Comparison of ENCODE assay signal across 1 fruit fly cellular context in the genomic region with DNA sequence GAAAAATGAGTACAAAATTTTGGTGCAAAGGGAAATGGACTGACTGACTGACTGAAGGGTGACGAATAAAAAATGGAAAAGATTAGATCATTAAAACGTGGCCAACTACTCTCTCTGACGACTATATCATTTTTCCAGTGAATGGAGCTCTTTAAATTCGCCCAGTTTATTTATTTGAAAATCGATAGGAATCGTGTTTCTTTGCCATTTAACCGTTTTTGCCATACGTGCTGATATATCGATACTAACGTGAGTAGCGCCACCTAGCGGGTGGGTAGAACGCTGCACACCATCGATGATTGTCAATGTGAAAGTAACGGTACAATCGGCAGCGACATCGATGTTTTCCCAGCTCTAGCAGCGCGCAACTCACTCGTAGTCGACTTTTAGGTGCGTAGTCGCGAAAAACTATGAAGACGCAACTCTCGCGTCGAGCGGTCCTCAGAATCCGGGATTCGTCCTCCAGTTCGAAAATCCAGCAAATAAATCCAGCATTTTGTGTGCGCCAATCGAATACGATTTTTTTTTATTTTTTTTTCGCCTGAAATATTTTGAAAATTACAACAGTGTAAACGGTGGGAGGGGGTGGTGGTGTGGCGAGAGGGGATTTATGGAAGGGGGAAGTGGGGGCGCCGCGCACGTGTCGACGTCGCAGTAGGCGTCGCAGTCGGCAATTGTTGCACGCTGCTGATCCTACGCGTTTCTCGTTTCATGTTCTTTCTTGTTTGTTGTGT.
TF ChIP-seq lines count a peak whose summit lies in the region.

TSS of gene CG9030 (minus strand) at position 51 of the 734 bp plus-strand sequence.
TSS of gene eag (plus strand) at position 428 of the 734 bp plus-strand sequence.

TF ChIP-seq in whole organism, embryonic, 481 proteins besides CTCF, POLR2A, EP300 and RAD21 (continued from another document and continues in another):
- TF ChIP-seq gem (tag; optimal IDR thresholded peaks at IDR 0.05; lab: Kevin White, UChicago) (no peak), Side (GFP tag; optimal IDR thresholded peaks at IDR 0.05; lab: Kevin White, UChicago) (no peak), HmgZ (tag; optimal IDR thresholded peaks at IDR 0.05; lab: Kevin White, UChicago) (peak; percentile 5), E2f2 (GFP tag; IDR thresholded peaks at IDR 0.05; lab: Robert Waterston, UW) (peak; percentile 85), CG10979 (tag; optimal IDR thresholded peaks at IDR 0.05; lab: Kevin White, UChicago) (no peak), gcm (GFP tag; optimal IDR thresholded peaks at IDR 0.05; lab: Kevin White, UChicago) (no peak), CG6689 (GFP tag; IDR thresholded peaks at IDR 0.05; lab: Robert Waterston, UW) (no peak), CG11456 (GFP tag; IDR thresholded peaks at IDR 0.05; lab: Robert Waterston, UW) (peak; percentile 59; the same call in 2 of the 3 replicates), pum (GFP tag; optimal IDR thresholded peaks at IDR 0.05; lab: Kevin White, UChicago) (no peak), CG7271 (tag; optimal IDR thresholded peaks at IDR 0.05; lab: Kevin White, UChicago) (no peak), CG8478 (optimal IDR thresholded peaks at IDR 0.05; lab: Kevin White, UChicago) (no peak), crol (GFP tag; IDR thresholded peaks at IDR 0.05; lab: Robert Waterston, UW) (peak; percentile 45; the same call in 1 of the 2 replicates), H2.0 (GFP tag; IDR thresholded peaks at IDR 0.05; lab: Robert Waterston, UW) (no peak), CrebB (tag; optimal IDR thresholded peaks at IDR 0.05; lab: Kevin White, UChicago) (no peak), CG16779 (GFP tag; IDR thresholded peaks at IDR 0.05; lab: Robert Waterston, UW) (0 out of 2 replicates have a peak, but pooled peaks have one; percentile 55), Dip2 (GFP tag; IDR thresholded peaks at IDR 0.05; lab: Robert Waterston, UW) (peak; percentile 45; the same call in 1 of the 2 replicates), HLH54F (GFP tag; optimal IDR thresholded peaks at IDR 0.05; lab: Kevin White, UChicago) (no peak), ken (GFP tag; IDR thresholded peaks at IDR 0.05; lab: Robert Waterston, UW) (no peak), ewg (GFP tag; optimal IDR thresholded peaks at IDR 0.05; lab: Kevin White, UChicago) (peak; percentile 65), vnd (GFP tag; IDR thresholded peaks at IDR 0.05; lab: Robert Waterston, UW; ENCODE audit: partially characterized antibody) (peak; percentile 82), CG17612 (GFP tag; IDR thresholded peaks at IDR 0.05; lab: Robert Waterston, UW) (peak; percentile 30; the same call in 1 of the 2 replicates), bab2 (GFP tag; optimal IDR thresholded peaks at IDR 0.05; lab: Kevin White, UChicago) (no peak), trh (GFP tag; optimal IDR thresholded peaks at IDR 0.05; lab: Kevin White, UChicago) (no peak), amos (GFP tag; IDR thresholded peaks at IDR 0.05; lab: Robert Waterston, UW; ENCODE audit: partially characterized antibody) (peak; percentile 93), CG7839 (tag; optimal IDR thresholded peaks at IDR 0.05; lab: Kevin White, UChicago) (no peak), Lpt (GFP tag; optimal IDR thresholded peaks at IDR 0.05; lab: Kevin White, UChicago) (no peak), Optix (GFP tag; IDR thresholded peaks at IDR 0.05; lab: Robert Waterston, UW) (0 out of 3 replicates have a peak, but pooled peaks have one; percentile 12), CG12104 (GFP tag; optimal IDR thresholded peaks at IDR 0.05; lab: Kevin White, UChicago) (no peak), CG18262 (tag; optimal IDR thresholded peaks at IDR 0.05; lab: Kevin White, UChicago) (no peak), bbx (GFP tag; IDR thresholded peaks at IDR 0.05; lab: Robert Waterston, UW; ENCODE audit: partially characterized antibody) (peak; percentile 88), Opbp (GFP tag; IDR thresholded peaks at IDR 0.05; lab: Robert Waterston, UW; ENCODE audit: partially characterized antibody) (peak; percentile 90), CoRest (tag; optimal IDR thresholded peaks at IDR 0.05; lab: Kevin White, UChicago) (peak; percentile 27), CG11723 (GFP tag; optimal IDR thresholded peaks at IDR 0.05; lab: Kevin White, UChicago) (no peak), schlank (tag; optimal IDR thresholded peaks at IDR 0.05; lab: Kevin White, UChicago) (no peak), Pdp1 (GFP tag; optimal IDR thresholded peaks at IDR 0.05; lab: Kevin White, UChicago) (peak in 1 of 2 experiments; percentile 14), ERR (GFP tag; optimal IDR thresholded peaks at IDR 0.05; lab: Kevin White, UChicago) (peak; percentile 19), CG9797 (GFP tag; optimal IDR thresholded peaks at IDR 0.05; lab: Kevin White, UChicago) (peak; percentile 9), BEAF-32 (GFP tag; optimal IDR thresholded peaks at IDR 0.05; lab: Kevin White, UChicago) (peak; percentile 88), CG12769 (tag; optimal IDR thresholded peaks at IDR 0.05; lab: Kevin White, UChicago) (peak; percentile 14), ranshi (GFP tag; IDR thresholded peaks at IDR 0.05; lab: Robert Waterston, UW) (0 out of 2 replicates have a peak, but pooled peaks have one; percentile 20), CG15514 (GFP tag; optimal IDR thresholded peaks at IDR 0.05; lab: Kevin White, UChicago) (peak; percentile 65), mld (GFP tag; IDR thresholded peaks at IDR 0.05; lab: Robert Waterston, UW; ENCODE audit: partially characterized antibody) (0 out of 3 replicates have a peak, but pooled peaks have one; percentile 42), fd102C (GFP tag; optimal IDR thresholded peaks at IDR 0.05; lab: Kevin White, UChicago) (no peak), CG32532 (GFP tag; IDR thresholded peaks at IDR 0.05; lab: Robert Waterston, UW) (peak; percentile 22; the same call in 1 of the 2 replicates), CG14667 (GFP tag; IDR thresholded peaks at IDR 0.05; lab: Robert Waterston, UW) (no peak), CG30403 (GFP tag; optimal IDR thresholded peaks at IDR 0.05; lab: Kevin White, UChicago) (peak; percentile 6), CG11247 (GFP tag; IDR thresholded peaks at IDR 0.05; lab: Robert Waterston, UW) (no peak), CG4282 (GFP tag; optimal IDR thresholded peaks at IDR 0.05; lab: Kevin White, UChicago) (no peak), tna (GFP tag; IDR thresholded peaks at IDR 0.05; lab: Robert Waterston, UW; ENCODE audit: partially characterized antibody) (peak; percentile 87), Hsf (GFP tag; optimal IDR thresholded peaks at IDR 0.05; lab: Kevin White, UChicago) (no peak), Atf3 (GFP tag; optimal IDR thresholded peaks at IDR 0.05; lab: Kevin White, UChicago) (no peak), Ets97D (GFP tag; optimal IDR thresholded peaks at IDR 0.05; lab: Kevin White, UChicago) (peak; percentile 55), dpn (GFP tag; optimal IDR thresholded peaks at IDR 0.05; lab: Kevin White, UChicago) (peak; percentile 8 to 21), Camta (GFP tag; optimal IDR thresholded peaks at IDR 0.05; lab: Kevin White, UChicago) (no peak), Dad (GFP tag; optimal IDR thresholded peaks at IDR 0.05; lab: Kevin White, UChicago) (no peak), cato (GFP tag; optimal IDR thresholded peaks at IDR 0.05; lab: Kevin White, UChicago; ENCODE audit: borderline replicate concordance) (no peak), CG9876 (GFP tag; optimal IDR thresholded peaks at IDR 0.05; lab: Kevin White, UChicago) (no peak), Stat92E (GFP tag; optimal IDR thresholded peaks at IDR 0.05; lab: Kevin White, UChicago) (no peak), phol (tag; optimal IDR thresholded peaks at IDR 0.05; lab: Kevin White, UChicago) (peak; percentile 29), CG2202 (tag; optimal IDR thresholded peaks at IDR 0.05; lab: Kevin White, UChicago) (no peak), Nf-YC (tag; optimal IDR thresholded peaks at IDR 0.05; lab: Kevin White, UChicago) (no peak), CG13123 (GFP tag; optimal IDR thresholded peaks at IDR 0.05; lab: Kevin White, UChicago) (no peak), Sry-δ (GFP tag; optimal IDR thresholded peaks at IDR 0.05; lab: Kevin White, UChicago) (peak; percentile 94), onecut (GFP tag; IDR thresholded peaks at IDR 0.05; lab: Robert Waterston, UW) (peak; percentile 39), bowl (GFP tag; IDR thresholded peaks at IDR 0.05; lab: Robert Waterston, UW) (no peak), CG13624 (GFP tag; optimal IDR thresholded peaks at IDR 0.05; lab: Kevin White, UChicago) (peak; percentile 27), Myb (GFP tag; optimal IDR thresholded peaks at IDR 0.05; lab: Kevin White, UChicago) (peak; percentile 94), HmgD (GFP tag; optimal IDR thresholded peaks at IDR 0.05; lab: Kevin White, UChicago) (peak; percentile 12), Sry-β (GFP tag; optimal IDR thresholded peaks at IDR 0.05; lab: Kevin White, UChicago) (no peak), zfh1 (GFP tag; IDR thresholded peaks at IDR 0.05; lab: Robert Waterston, UW) (peak; percentile 37; the same call in 1 of the 3 replicates), grau (tag; optimal IDR thresholded peaks at IDR 0.05; lab: Kevin White, UChicago) (peak; percentile 2), ab (GFP tag; optimal IDR thresholded peaks at IDR 0.05; lab: Kevin White, UChicago) (no peak), shn (GFP tag; optimal IDR thresholded peaks at IDR 0.05; lab: Kevin White, UChicago) (no peak), CG11093 (GFP tag; IDR thresholded peaks at IDR 0.05; lab: Robert Waterston, UW) (no peak), CG5245 (GFP tag; optimal IDR thresholded peaks at IDR 0.05; lab: Kevin White, UChicago) (no peak), CG9932 (GFP tag; IDR thresholded peaks at IDR 0.05; lab: Robert Waterston, UW) (peak; percentile 49; the same call in 1 of the 2 replicates), CG17802 (tag; optimal IDR thresholded peaks at IDR 0.05; lab: Kevin White, UChicago) (peak; percentile 4), CG11560 (tag; IDR thresholded peaks at IDR 0.05; lab: Robert Waterston, UW) (no peak), Bgb (GFP tag; IDR thresholded peaks at IDR 0.05; lab: Robert Waterston, UW; ENCODE audit: partially characterized antibody) (peak; percentile 96), dysf (GFP tag; IDR thresholded peaks at IDR 0.05; lab: Robert Waterston, UW) (no peak), eyg (GFP tag; optimal IDR thresholded peaks at IDR 0.05; lab: Kevin White, UChicago) (peak; percentile 12), lilli (GFP tag; optimal IDR thresholded peaks at IDR 0.05; lab: Kevin White, UChicago) (peak; percentile 30), fru (optimal IDR thresholded peaks at IDR 0.05; lab: Kevin White, UChicago) (no peak), Nf-YA (GFP tag; IDR thresholded peaks at IDR 0.05; lab: Robert Waterston, UW) (no peak), CG17186 (GFP tag; optimal IDR thresholded peaks at IDR 0.05; lab: Kevin White, UChicago) (peak; percentile 32), CG10274 (GFP tag; optimal IDR thresholded peaks at IDR 0.05; lab: Kevin White, UChicago) (no peak), CG11504 (tag; optimal IDR thresholded peaks at IDR 0.05; lab: Kevin White, UChicago) (peak; percentile 36), sens-2 (GFP tag; IDR thresholded peaks at IDR 0.05; lab: Robert Waterston, UW) (no peak), grn (GFP tag; optimal IDR thresholded peaks at IDR 0.05; lab: Kevin White, UChicago) (no peak), Chrac-16 (GFP tag; optimal IDR thresholded peaks at IDR 0.05; lab: Kevin White, UChicago) (no peak), pzg (GFP tag; optimal IDR thresholded peaks at IDR 0.05; lab: Kevin White, UChicago) (peak; percentile 85), CG10209 (GFP tag; optimal IDR thresholded peaks at IDR 0.05; lab: Kevin White, UChicago) (no peak), NC2α (GFP tag; optimal IDR thresholded peaks at IDR 0.05; lab: Kevin White, UChicago) (no peak), Hey (tag; optimal IDR thresholded peaks at IDR 0.05; lab: Kevin White, UChicago) (peak; percentile 62), esg (GFP tag; conservative IDR thresholded peaks at IDR 0.05; lab: Robert Waterston, UW) (no peak), Med (GFP tag; lab: Kevin White, UChicago) (peak; percentile 88), CG17912 (GFP tag; optimal IDR thresholded peaks at IDR 0.05; lab: Kevin White, UChicago) (no peak), CG12155 (GFP tag; optimal IDR thresholded peaks at IDR 0.05; lab: Kevin White, UChicago) (no peak), disco-r (GFP tag; optimal IDR thresholded peaks at IDR 0.05; lab: Kevin White, UChicago) (no peak), Hmr (GFP tag; optimal IDR thresholded peaks at IDR 0.05; lab: Kevin White, UChicago) (peak; percentile 56), Usf (GFP tag; optimal IDR thresholded peaks at IDR 0.05; lab: Kevin White, UChicago) (no peak), CG3163 (GFP tag; optimal IDR thresholded peaks at IDR 0.05; lab: Kevin White, UChicago) (peak; percentile 6), CG10654 (GFP tag; optimal IDR thresholded peaks at IDR 0.05; lab: Kevin White, UChicago) (no peak), eve (GFP tag; optimal IDR thresholded peaks at IDR 0.05; lab: Kevin White, UChicago) (no peak), az2 (GFP tag; optimal IDR thresholded peaks at IDR 0.05; lab: Kevin White, UChicago) (no peak), CG7372 (GFP tag; IDR thresholded peaks at IDR 0.05; lab: Robert Waterston, UW) (no peak), CG33213 (GFP tag; optimal IDR thresholded peaks at IDR 0.05; lab: Kevin White, UChicago) (peak; percentile 69), CG14860 (GFP tag; IDR thresholded peaks at IDR 0.05; lab: Robert Waterston, UW; ENCODE audit: partially characterized antibody) (peak; percentile 75), hth (optimal IDR thresholded peaks at IDR 0.05; lab: Kevin White, UChicago) (no peak), al (GFP tag; IDR thresholded peaks at IDR 0.05; lab: Robert Waterston, UW) (0 out of 2 replicates have a peak, but pooled peaks have one; percentile 6), MBD-R2 (GFP tag; IDR thresholded peaks at IDR 0.05; lab: Robert Waterston, UW) (0 out of 2 replicates have a peak, but pooled peaks have one; percentile 14), CG14710 (tag; optimal IDR thresholded peaks at IDR 0.05; lab: Kevin White, UChicago) (peak; percentile 18), CG7963 (GFP tag; IDR thresholded peaks at IDR 0.05; lab: Robert Waterston, UW; ENCODE audit: partially characterized antibody) (peak; percentile 73), Scr (GFP tag; IDR thresholded peaks at IDR 0.05; lab: Robert Waterston, UW; ENCODE audit: partially characterized antibody) (peak; percentile 82), hb (GFP tag; IDR thresholded peaks at IDR 0.05; lab: Robert Waterston, UW; ENCODE audit: partially characterized antibody) (peak; percentile 86), Xbp1 (GFP tag; optimal IDR thresholded peaks at IDR 0.05; lab: Kevin White, UChicago) (peak; percentile 24), scrt (GFP tag; optimal IDR thresholded peaks at IDR 0.05; lab: Kevin White, UChicago) (peak; percentile 33), row (GFP tag; IDR thresholded peaks at IDR 0.05; lab: Robert Waterston, UW) (peak; percentile 16; the same call in 1 of the 3 replicates), CG16813 (GFP tag; IDR thresholded peaks at IDR 0.05; lab: Robert Waterston, UW; ENCODE audit: partially characterized antibody) (peak; percentile 89)
